Worm (Caenorhabditis elegans): Measurements from ENCODE around the gene pals-26.

The pals-26 gene

DNA sequence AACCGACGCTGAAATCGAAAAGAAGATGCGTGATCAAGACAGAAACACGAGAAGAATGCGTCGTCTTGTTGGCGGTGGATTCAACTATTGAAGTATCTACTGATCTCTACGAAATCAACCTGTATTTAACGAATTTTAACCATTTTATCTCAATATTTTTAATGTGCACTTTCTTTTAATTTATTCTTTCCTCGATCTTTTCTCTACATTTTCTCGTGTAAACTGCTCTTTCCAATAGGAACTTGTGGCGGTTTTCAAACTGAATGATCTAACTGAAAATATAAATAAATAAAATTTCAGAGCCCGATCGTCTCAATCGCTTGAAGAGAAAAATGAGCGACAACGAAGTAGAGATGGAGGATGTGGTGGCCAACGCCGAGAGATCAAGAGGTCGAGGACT, 31.0 kb downstream of the pals-26 start, which contains the start of gene rnp-4:
rnp-4 (plus strand) TSS at position 301 of the 400 bp plus-strand sequence.
- TF ChIP-seq egl-5 (tag; optimal IDR thresholded peaks at IDR 0.05): no peak
- no peak for TF ChIP-seq nhr-28 (tag; optimal IDR thresholded peaks at IDR 0.05)
- no peak for TF ChIP-seq nhr-23 (tag; optimal IDR thresholded peaks at IDR 0.05)
- no peak for TF ChIP-seq ceh-9 (tag; optimal IDR thresholded peaks at IDR 0.05)
- TF ChIP-seq snpc-4 (tag; optimal IDR thresholded peaks at IDR 0.05): no peak
- TF ChIP-seq fos-1 (tag; optimal IDR thresholded peaks at IDR 0.05): no peak

DNA sequence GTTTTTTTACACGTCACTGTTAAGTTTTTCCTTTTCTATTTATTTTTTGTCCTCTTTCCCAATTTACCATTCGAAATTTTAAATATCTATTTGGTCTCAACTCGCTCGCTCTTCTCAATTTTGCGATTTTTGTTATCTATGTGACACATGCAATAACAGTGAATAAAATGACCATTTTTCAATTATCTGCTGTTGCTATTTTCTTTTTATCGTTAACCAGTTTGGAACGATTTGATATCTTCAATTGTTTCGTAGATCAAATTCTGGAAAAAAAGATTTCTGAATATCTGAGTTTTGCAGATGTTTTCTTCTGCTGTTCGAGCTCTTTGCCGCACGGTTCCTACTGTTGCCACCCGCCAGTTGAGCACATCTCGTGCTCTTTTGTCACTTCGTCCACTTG, 32.2 kb downstream of the pals-26 start, which contains the start of gene prdx-3:
prdx-3 (plus strand) TSS at position 301 of the 400 bp plus-strand sequence.
- TF ChIP-seq lin-39 (tag; optimal IDR thresholded peaks at IDR 0.05) (no peak), pqm-1 (tag; optimal IDR thresholded peaks at IDR 0.05) (no peak), nfya-1 (tag; optimal IDR thresholded peaks at IDR 0.05; ENCODE audit: insufficient read depth) (no peak), skn-1 (tag; optimal IDR thresholded peaks at IDR 0.05) (no peak), fkh-10 (GFP tag; optimal IDR thresholded peaks at IDR 0.05) (no peak), fkh-2 (tag; optimal IDR thresholded peaks at IDR 0.05) (no peak), nhr-25 (tag; optimal IDR thresholded peaks at IDR 0.05) (no peak), snpc-4 (tag; optimal IDR thresholded peaks at IDR 0.05) (no peak), fos-1 (tag; optimal IDR thresholded peaks at IDR 0.05) (no peak), ZK546.5 (tag; optimal IDR thresholded peaks at IDR 0.05) (no peak), ceh-16 (tag; optimal IDR thresholded peaks at IDR 0.05) (no peak), lsy-12 (tag; optimal IDR thresholded peaks at IDR 0.05) (no peak), nhr-28 (tag; optimal IDR thresholded peaks at IDR 0.05) (no peak), ztf-11 (tag; optimal IDR thresholded peaks at IDR 0.05) (no peak), nhr-237 (tag; optimal IDR thresholded peaks at IDR 0.05) (no peak), ceh-9 (tag; optimal IDR thresholded peaks at IDR 0.05) (no peak), mdl-1 (tag; optimal IDR thresholded peaks at IDR 0.05) (no peak), daf-12 (tag; optimal IDR thresholded peaks at IDR 0.05) (no peak)

DNA sequence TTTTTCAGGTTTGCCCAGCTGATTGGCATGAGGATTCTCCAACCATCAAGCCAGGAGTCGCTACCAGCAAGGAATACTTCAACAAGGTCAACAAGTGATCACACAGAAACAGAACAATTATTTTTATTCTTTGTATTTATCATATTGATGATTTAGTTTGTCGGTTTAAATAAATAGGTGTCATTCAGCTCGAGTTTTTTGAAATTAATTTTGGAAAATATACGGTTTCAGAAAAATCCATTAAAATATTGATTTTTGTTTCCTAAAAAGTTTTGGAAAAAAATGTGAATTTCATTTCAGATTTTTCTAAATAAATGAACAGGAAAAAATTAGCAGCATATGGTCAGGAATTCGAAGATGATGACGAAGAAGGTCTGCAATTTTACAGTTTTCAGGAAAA, 33.3 kb downstream of the pals-26 start, which contains the start of gene gpch-1:
gpch-1 (plus strand) TSS at position 301 of the 400 bp plus-strand sequence.
- TF ChIP-seq hmg-11 (tag; optimal IDR thresholded peaks at IDR 0.05) (no peak), nhr-76 (tag; optimal IDR thresholded peaks at IDR 0.05) (no peak), ceh-16 (tag; optimal IDR thresholded peaks at IDR 0.05) (no peak)

DNA sequence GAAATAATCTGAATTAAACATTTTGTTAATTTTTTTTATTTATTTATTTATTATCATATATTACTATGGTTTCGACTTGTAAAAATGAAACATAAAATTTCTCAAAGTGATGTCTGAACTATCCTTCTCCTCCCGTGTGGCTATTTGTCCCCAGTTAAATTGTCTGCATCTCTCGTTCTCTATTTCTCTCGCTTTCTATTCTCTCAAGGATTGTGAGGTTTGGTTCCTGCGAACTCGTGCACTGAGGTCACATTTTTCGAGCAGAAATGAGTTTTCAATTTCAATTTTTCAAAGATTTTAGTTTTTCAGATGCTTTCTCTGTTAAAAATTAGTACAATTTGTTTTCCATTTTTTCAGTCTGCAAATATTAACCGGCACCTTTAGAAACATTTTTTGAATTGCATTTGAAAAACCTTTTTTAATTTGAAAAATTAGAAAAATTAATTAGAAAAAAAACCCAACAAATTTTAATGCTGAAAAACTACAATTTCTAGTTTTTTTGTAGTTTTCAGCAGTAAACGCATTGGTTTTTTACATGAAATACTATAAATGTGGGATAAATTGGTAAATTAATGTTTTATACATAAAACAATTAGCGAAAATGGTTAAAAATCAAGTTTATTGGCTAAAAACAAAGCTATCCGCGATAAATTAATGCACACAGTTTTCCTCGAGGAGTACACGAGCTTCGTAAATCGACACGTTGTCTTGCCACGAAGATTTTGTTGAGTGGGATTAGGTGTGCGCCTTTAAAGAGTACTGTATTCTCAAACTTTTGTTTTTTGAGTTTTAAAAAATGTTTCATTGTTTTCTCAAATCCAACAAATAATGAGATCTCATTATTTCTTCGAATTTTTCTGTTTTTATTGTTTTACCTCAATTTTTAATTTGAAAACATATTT, 37.4 kb downstream of the pals-26 start:
- TF ChIP-seq mml-1 (tag; optimal IDR thresholded peaks at IDR 0.05) (no peak), aly-2 (tag; optimal IDR thresholded peaks at IDR 0.05) (no peak), nhr-11 (tag; optimal IDR thresholded peaks at IDR 0.05) (no peak), fos-1 (tag; optimal IDR thresholded peaks at IDR 0.05) (no peak), lin-15B (tag; optimal IDR thresholded peaks at IDR 0.05) (peak; percentile 8), nhr-43 (tag; optimal IDR thresholded peaks at IDR 0.05; ENCODE audit: poor library complexity, severe bottlenecking) (no peak), tbx-2 (tag; optimal IDR thresholded peaks at IDR 0.05) (no peak), ceh-82 (tag; optimal IDR thresholded peaks at IDR 0.05) (no peak), pqm-1 (tag; optimal IDR thresholded peaks at IDR 0.05) (peak; percentile 10), mdl-1 (tag; optimal IDR thresholded peaks at IDR 0.05) (no peak), elt-2 (tag; optimal IDR thresholded peaks at IDR 0.05) (peak; percentile 36), snpc-4 (tag; optimal IDR thresholded peaks at IDR 0.05) (peak; percentile 72), pha-4 (tag; optimal IDR thresholded peaks at IDR 0.05) (peak; percentile 30), jun-1 (tag; optimal IDR thresholded peaks at IDR 0.05) (peak; percentile 22), nfya-1 (tag; optimal IDR thresholded peaks at IDR 0.05; ENCODE audit: insufficient read depth) (peak; percentile 49), ceh-9 (tag; optimal IDR thresholded peaks at IDR 0.05) (no peak)

DNA sequence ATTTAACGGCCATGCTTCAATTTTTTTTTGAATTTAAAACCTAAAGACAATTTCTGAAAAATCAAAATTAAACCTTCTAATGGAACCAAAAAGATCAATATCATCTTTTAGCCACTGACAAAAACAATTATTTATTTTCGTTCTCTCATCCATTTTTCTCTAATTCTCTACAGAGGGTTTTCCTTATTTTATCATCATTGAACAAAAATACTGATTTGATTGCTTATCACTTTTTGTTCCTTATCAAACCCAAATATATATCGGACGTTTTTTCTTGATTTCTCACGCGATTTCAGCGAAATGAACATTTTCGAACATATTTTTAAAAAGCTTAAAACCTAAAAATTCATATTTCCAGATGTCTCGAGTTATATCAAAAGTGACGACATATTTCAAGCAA, 38.1 kb downstream of the pals-26 start, which contains the start of gene mpc-1:
mpc-1 (plus strand) TSS at position 359 of the 400 bp plus-strand sequence.
- TF ChIP-seq zag-1 (tag; optimal IDR thresholded peaks at IDR 0.05) (no peak), elt-3 (tag; optimal IDR thresholded peaks at IDR 0.05) (peak in 2 of 3 experiments; percentile 68 to 80), nfya-1 (tag; optimal IDR thresholded peaks at IDR 0.05; ENCODE audit: insufficient read depth) (no peak), snpc-4 (tag; optimal IDR thresholded peaks at IDR 0.05) (peak; percentile 57), nhr-237 (tag; optimal IDR thresholded peaks at IDR 0.05) (no peak), fos-1 (tag; optimal IDR thresholded peaks at IDR 0.05) (no peak), ceh-28 (tag; optimal IDR thresholded peaks at IDR 0.05) (peak; percentile 19), fkh-10 (GFP tag; optimal IDR thresholded peaks at IDR 0.05) (no peak), nhr-23 (tag; optimal IDR thresholded peaks at IDR 0.05) (no peak), elt-2 (tag; optimal IDR thresholded peaks at IDR 0.05) (peak; percentile 89), fkh-2 (tag; optimal IDR thresholded peaks at IDR 0.05) (no peak), sea-2 (GFP tag; optimal IDR thresholded peaks at IDR 0.05) (no peak), egl-5 (tag; optimal IDR thresholded peaks at IDR 0.05) (no peak), pqm-1 (tag; optimal IDR thresholded peaks at IDR 0.05) (peak; percentile 95), lsy-12 (tag; optimal IDR thresholded peaks at IDR 0.05) (no peak), jun-1 (tag; optimal IDR thresholded peaks at IDR 0.05) (peak; percentile 51), pha-4 (tag; optimal IDR thresholded peaks at IDR 0.05) (peak; percentile 64), ama-1 (optimal IDR thresholded peaks at IDR 0.05) (no peak), skn-1 (tag; optimal IDR thresholded peaks at IDR 0.05) (peak; percentile 48)

Measured in whole organism, L3 larva.